Worm (Caenorhabditis elegans) whole organism, midembryonic: ENCODE measurements around the gene lgc-38.

ENCODE experiments used
- T22C8.4 ChIP-seq: fragments of 200-800 bp; sonication (Bioruptor generic); IDR thresholded peaks from 2 replicates; pipeline ENCODE4 v1.3.6; 2022; ENCODE audit warnings: missing genetic modification characterization, missing compliant biosample characterization
- cog-1 ChIP-seq: sonication (generic microtip); optimal IDR thresholded peaks from 2 replicates; lab custom pipeline; 2016; ENCODE audit warnings: missing genetic modification characterization, missing compliant biosample characterization
- flt-1 ChIP-seq: fragments of 200-800 bp; sonication (Bioruptor generic); IDR thresholded peaks from 2 replicates; pipeline ENCODE4 v1.3.6; 2022; ENCODE audit warnings: missing genetic modification characterization, missing compliant biosample characterization
- klf-2 ChIP-seq: fragments of 200-800 bp; sonication (Bioruptor generic); conservative IDR thresholded peaks from 2 replicates; pipeline ENCODE4 v1.3.6; 2022; ENCODE audit warnings: missing genetic modification reagents, missing genetic modification characterization, missing compliant biosample characterization
- med-1 ChIP-seq: sonication (generic microtip); optimal IDR thresholded peaks from 2 replicates; lab custom pipeline; 2017; ENCODE audit warnings: missing genetic modification characterization, mild to moderate bottlenecking, missing compliant biosample characterization, antibody characterized with exemption, missing genetic modification reagents; ENCODE audit not compliant: insufficient read depth
- ref-1 ChIP-seq: fragments of 200-800 bp; sonication (Bioruptor generic); conservative IDR thresholded peaks from 2 replicates; pipeline ENCODE4 v1.3.6; 2022; ENCODE audit warnings: missing genetic modification reagents, missing genetic modification characterization, missing compliant biosample characterization
- tab-1 ChIP-seq: fragments of 200-800 bp; sonication (Bioruptor generic); IDR thresholded peaks from 2 replicates; pipeline ENCODE4 v1.3.6; 2022; ENCODE audit warnings: missing genetic modification characterization, missing compliant biosample characterization
- ztf-23 ChIP-seq: fragments of 200-800 bp; sonication (Bioruptor generic); IDR thresholded peaks from 2 replicates; pipeline ENCODE4 v1.3.6; 2022; ENCODE audit warnings: missing genetic modification reagents, missing genetic modification characterization, missing compliant biosample characterization
- ztf-29 ChIP-seq: fragments of 200-800 bp; sonication (Bioruptor generic); IDR thresholded peaks from 2 replicates; pipeline ENCODE4 v1.3.6; 2022; ENCODE audit warnings: missing genetic modification reagents, missing genetic modification characterization, missing compliant biosample characterization

Gene lgc-38

ce11 chrIII:6992496-6992895, 16.4 kb upstream of the lgc-38 start:
- TF ChIP-seq cog-1 (no peak), ztf-29 (GFP tag; lab: Robert Waterston, UW) (no peak), flt-1 (GFP tag; lab: Robert Waterston, UW) (no peak), ref-1 (GFP tag; lab: Robert Waterston, UW) (no peak), klf-2 (GFP tag; lab: Robert Waterston, UW) (no peak), med-1 (GFP tag; lab: Kevin White, UChicago) (no peak), T22C8.4 (no peak), ztf-23 (GFP tag; lab: Robert Waterston, UW) (no peak), tab-1 (GFP tag; lab: Robert Waterston, UW) (no peak)

ce11 chrIII:6993179-6993578, 15.8 kb upstream of the lgc-38 start:
- TF ChIP-seq ztf-23 (GFP tag; lab: Robert Waterston, UW) (no peak), flt-1 (GFP tag; lab: Robert Waterston, UW) (no peak), ref-1 (GFP tag; lab: Robert Waterston, UW) (no peak), ztf-29 (GFP tag; lab: Robert Waterston, UW) (no peak), klf-2 (GFP tag; lab: Robert Waterston, UW) (no peak), tab-1 (GFP tag; lab: Robert Waterston, UW) (no peak), T22C8.4 (no peak), cog-1 (no peak), med-1 (GFP tag; lab: Kevin White, UChicago) (no peak)

ce11 chrIII:7002143-7002542, 6.8 kb upstream of the lgc-38 start:
- TF ChIP-seq med-1 (GFP tag; lab: Kevin White, UChicago) (no peak), ztf-29 (GFP tag; lab: Robert Waterston, UW) (no peak), flt-1 (GFP tag; lab: Robert Waterston, UW) (no peak), T22C8.4 (no peak), klf-2 (GFP tag; lab: Robert Waterston, UW) (no peak), tab-1 (GFP tag; lab: Robert Waterston, UW) (no peak), ztf-23 (GFP tag; lab: Robert Waterston, UW) (no peak), cog-1 (no peak), ref-1 (GFP tag; lab: Robert Waterston, UW) (no peak)

- TF ChIP-seq klf-2 (GFP tag; lab: Robert Waterston, UW): no peak
- TF ChIP-seq tab-1 (GFP tag; lab: Robert Waterston, UW): no peak
- TF ChIP-seq flt-1 (GFP tag; lab: Robert Waterston, UW): no peak
- TF ChIP-seq ztf-29 (GFP tag; lab: Robert Waterston, UW): no peak
- no peak for TF ChIP-seq med-1 (GFP tag; lab: Kevin White, UChicago)
Observed at ce11 chrIII:7005350-7005749, 3.6 kb upstream of the lgc-38 start, which contains the start of gene C06E8.5. Gene C06E8.5 (minus strand): TSS chrIII:7005450.

ce11 chrIII:7012060-7012459, 3.1 kb downstream of the lgc-38 start:
- no peak for TF ChIP-seq ref-1 (GFP tag; lab: Robert Waterston, UW)
- TF ChIP-seq ztf-29 (GFP tag; lab: Robert Waterston, UW): no peak
- no peak for TF ChIP-seq cog-1
- TF ChIP-seq med-1 (GFP tag; lab: Kevin White, UChicago): no peak
- no peak for TF ChIP-seq flt-1 (GFP tag; lab: Robert Waterston, UW)
- TF ChIP-seq T22C8.4: no peak
- no peak for TF ChIP-seq tab-1 (GFP tag; lab: Robert Waterston, UW)
- no peak for TF ChIP-seq ztf-23 (GFP tag; lab: Robert Waterston, UW)
- TF ChIP-seq klf-2 (GFP tag; lab: Robert Waterston, UW): no peak

- TF ChIP-seq ref-1 (GFP tag; lab: Robert Waterston, UW): no peak
- no peak for TF ChIP-seq cog-1
- no peak for TF ChIP-seq ztf-23 (GFP tag; lab: Robert Waterston, UW)
- TF ChIP-seq flt-1 (GFP tag; lab: Robert Waterston, UW): no peak
- TF ChIP-seq T22C8.4: no peak
- no peak for TF ChIP-seq ztf-29 (GFP tag; lab: Robert Waterston, UW)
- no peak for TF ChIP-seq tab-1 (GFP tag; lab: Robert Waterston, UW)
- no peak for TF ChIP-seq med-1 (GFP tag; lab: Kevin White, UChicago)
- TF ChIP-seq klf-2 (GFP tag; lab: Robert Waterston, UW): no peak
Observed at ce11 chrIII:7013764-7014163, 4.8 kb downstream of the lgc-38 start.

- no peak for TF ChIP-seq ztf-23 (GFP tag; lab: Robert Waterston, UW)
- no peak for TF ChIP-seq T22C8.4
- no peak for TF ChIP-seq tab-1 (GFP tag; lab: Robert Waterston, UW)
- TF ChIP-seq ref-1 (GFP tag; lab: Robert Waterston, UW): no peak
- TF ChIP-seq klf-2 (GFP tag; lab: Robert Waterston, UW): no peak
- TF ChIP-seq ztf-29 (GFP tag; lab: Robert Waterston, UW): no peak
- no peak for TF ChIP-seq flt-1 (GFP tag; lab: Robert Waterston, UW)
Observed at ce11 chrIII:7019724-7020123, 10.8 kb downstream of the lgc-38 start.

- TF ChIP-seq med-1 (GFP tag; lab: Kevin White, UChicago) (no peak), cog-1 (no peak), ztf-29 (GFP tag; lab: Robert Waterston, UW) (no peak)
Observed at ce11 chrIII:7020500-7020899, 11.6 kb downstream of the lgc-38 start, which contains the start of gene col-8. Gene col-8 (minus strand): TSS chrIII:7020600.

ce11 chrIII:7021156-7021637, 12.3 kb downstream of the lgc-38 start, which contains the start of gene rfl-1:
Gene rfl-1 (plus strand): TSS chrIII:7021206.
- no peak for TF ChIP-seq ztf-23 (GFP tag; lab: Robert Waterston, UW)
- TF ChIP-seq cog-1: no peak
- no peak for TF ChIP-seq ref-1 (GFP tag; lab: Robert Waterston, UW)
- TF ChIP-seq med-1 (GFP tag; lab: Kevin White, UChicago): no peak
- no peak for TF ChIP-seq ztf-29 (GFP tag; lab: Robert Waterston, UW)

ce11 chrIII:7025839-7026238, 16.9 kb downstream of the lgc-38 start:
- TF ChIP-seq ref-1 (GFP tag; lab: Robert Waterston, UW) (no peak), klf-2 (GFP tag; lab: Robert Waterston, UW) (no peak), T22C8.4 (no peak), ztf-23 (GFP tag; lab: Robert Waterston, UW) (no peak), tab-1 (GFP tag; lab: Robert Waterston, UW) (no peak), flt-1 (GFP tag; lab: Robert Waterston, UW) (no peak; the same call in 1 of the 2 replicates), med-1 (GFP tag; lab: Kevin White, UChicago) (no peak), ztf-29 (GFP tag; lab: Robert Waterston, UW) (no peak), cog-1 (no peak)
